Worm (Caenorhabditis elegans) whole organism, L2 larva: Measurements from ENCODE around the gene hlh-14.

Experiments
- C34F6.9 ChIP-seq: fragments of 150-350 bp; optimal IDR thresholded peaks from 2 replicates; lab custom pipeline; 2014; ENCODE audit warnings: missing biosample characterization, missing genetic modification characterization
- R02D3.7 ChIP-seq: fragments of 150-350 bp; optimal IDR thresholded peaks from 2 replicates; lab custom pipeline; 2014; ENCODE audit warnings: missing biosample characterization, missing genetic modification characterization
- Y55F3AM.14 ChIP-seq: fragments of 200-800 bp; sonication (Bioruptor generic); optimal IDR thresholded peaks from 2 replicates; lab custom pipeline; 2018; ENCODE audit warnings: mild to moderate bottlenecking, missing genetic modification characterization, missing compliant biosample characterization
- aly-2 ChIP-seq: fragments of 150-350 bp; optimal IDR thresholded peaks from 2 replicates; lab custom pipeline; 2014; ENCODE audit warnings: missing biosample characterization, missing genetic modification characterization
- blmp-1 ChIP-seq: sonication (generic microtip); optimal IDR thresholded peaks from 2 replicates; lab custom pipeline; 2017; ENCODE audit warnings: missing genetic modification characterization, mild to moderate bottlenecking, missing compliant biosample characterization, antibody characterized with exemption, moderate library complexity; ENCODE audit not compliant: insufficient read depth
- ceh-16 ChIP-seq: fragments of 150-350 bp; optimal IDR thresholded peaks from 2 replicates; lab custom pipeline; 2014; ENCODE audit warnings: missing biosample characterization, missing genetic modification characterization
- elt-1 ChIP-seq: fragments of 150-350 bp; optimal IDR thresholded peaks from 2 replicates; lab custom pipeline; 2014; ENCODE audit warnings: missing biosample characterization, missing genetic modification characterization
- elt-3 ChIP-seq: sonication (generic microtip); optimal IDR thresholded peaks from 2 replicates; lab custom pipeline; 2017; ENCODE audit warnings: missing biosample characterization, missing genetic modification characterization
- fos-1 ChIP-seq: fragments of 150-350 bp; optimal IDR thresholded peaks from 2 replicates; lab custom pipeline; 2014; ENCODE audit warnings: missing biosample characterization, missing genetic modification characterization
- gmeb-1 ChIP-seq: fragments of 150-350 bp; optimal IDR thresholded peaks from 2 replicates; lab custom pipeline; 2014; ENCODE audit warnings: missing biosample characterization, missing genetic modification characterization
- lin-11 ChIP-seq: fragments of 150-350 bp; sonication (generic microtip); optimal IDR thresholded peaks from 2 replicates; lab custom pipeline; 2014; ENCODE audit warnings: missing biosample characterization, missing genetic modification characterization, inconsistent platforms, mixed read lengths
- lin-13 ChIP-seq: fragments of 150-350 bp; optimal IDR thresholded peaks from 2 replicates; lab custom pipeline; 2014; ENCODE audit warnings: missing biosample characterization, missing genetic modification reagents, missing genetic modification characterization
- lsy-2 ChIP-seq, 2 experiments: fragments of 150-350 bp in 1 of 2; sonication (generic microtip) in 1 of 2; optimal IDR thresholded peaks; 2 replicates each; lab custom pipeline; 2014 to 2017; ENCODE audit warnings: missing biosample characterization in 2 of 2, missing genetic modification characterization in 2 of 2
- mab-5 ChIP-seq: fragments of 150-350 bp; optimal IDR thresholded peaks from 2 replicates; lab custom pipeline; 2014; ENCODE audit warnings: missing biosample characterization, missing genetic modification characterization
- mbf-1 ChIP-seq: sonication (generic microtip); optimal IDR thresholded peaks from 2 replicates; lab custom pipeline; 2017; ENCODE audit warnings: missing biosample characterization, missing genetic modification characterization
- nhr-10 ChIP-seq: sonication (generic microtip); optimal IDR thresholded peaks from 2 replicates; lab custom pipeline; 2017; ENCODE audit warnings: missing biosample characterization, missing genetic modification characterization
- nhr-11 ChIP-seq: fragments of 150-350 bp; optimal IDR thresholded peaks from 2 replicates; lab custom pipeline; 2014; ENCODE audit warnings: missing biosample characterization, missing genetic modification characterization
- nhr-129 ChIP-seq: fragments of 150-350 bp; optimal IDR thresholded peaks from 2 replicates; lab custom pipeline; 2014; ENCODE audit warnings: missing biosample characterization, missing genetic modification characterization
- nhr-21 ChIP-seq: fragments of 150-350 bp; optimal IDR thresholded peaks from 2 replicates; lab custom pipeline; 2014; ENCODE audit warnings: missing biosample characterization, missing genetic modification characterization
- nhr-237 ChIP-seq: fragments of 150-350 bp; optimal IDR thresholded peaks from 2 replicates; lab custom pipeline; 2014; ENCODE audit warnings: missing biosample characterization, missing genetic modification characterization
- nhr-25 ChIP-seq: fragments of 150-350 bp; sonication (generic microtip); optimal IDR thresholded peaks from 3 replicates; lab custom pipeline; 2014; ENCODE audit warnings: missing biosample characterization, missing genetic modification characterization
- nhr-6 ChIP-seq: fragments of 150-350 bp; optimal IDR thresholded peaks from 2 replicates; lab custom pipeline; 2014; ENCODE audit warnings: missing biosample characterization, missing genetic modification characterization
- peb-1 ChIP-seq: fragments of 150-350 bp; optimal IDR thresholded peaks from 2 replicates; lab custom pipeline; 2014; ENCODE audit warnings: missing biosample characterization, missing genetic modification characterization
- sem-4 ChIP-seq: fragments of 150-350 bp; optimal IDR thresholded peaks from 2 replicates; lab custom pipeline; 2014; ENCODE audit warnings: missing biosample characterization, missing genetic modification reagents, missing genetic modification characterization
- skn-1 ChIP-seq: sonication (generic microtip); optimal IDR thresholded peaks from 2 replicates; lab custom pipeline; 2017; ENCODE audit warnings: missing biosample characterization, missing genetic modification characterization
- sma-3 ChIP-seq: sonication (generic microtip); optimal IDR thresholded peaks from 2 replicates; lab custom pipeline; 2016; ENCODE audit warnings: missing genetic modification reagents, missing genetic modification characterization, missing compliant biosample characterization
- unc-39 ChIP-seq: fragments of 150-350 bp; optimal IDR thresholded peaks from 2 replicates; lab custom pipeline; 2014; ENCODE audit warnings: missing biosample characterization, missing genetic modification characterization
- unc-55 ChIP-seq: fragments of 150-350 bp; sonication (generic microtip); optimal IDR thresholded peaks from 3 replicates; lab custom pipeline; 2014; ENCODE audit warnings: missing biosample characterization, missing genetic modification reagents, missing genetic modification characterization
- ztf-1 ChIP-seq: fragments of 200-800 bp; sonication (Bioruptor generic); conservative IDR thresholded peaks from 2 replicates; pipeline ENCODE4 v1.3.6; 2022; ENCODE audit warnings: missing genetic modification characterization, missing compliant biosample characterization
- ztf-11 ChIP-seq: sonication (generic microtip); optimal IDR thresholded peaks from 2 replicates; lab custom pipeline; 2017; ENCODE audit warnings: missing biosample characterization, missing genetic modification characterization

The hlh-14 gene

ce11 chrII:5714807-5715206 is 23.9 kb downstream of the hlh-14 start, which contains the start of the genes tiar-1 and lelo-4 (continued):
- TF ChIP-seq blmp-1 (tag; lab: Kevin White, UChicago) (no peak), lin-13 (GFP tag; lab: Kevin White, UChicago) (peak; percentile 52), elt-3 (no peak), nhr-237 (tag; lab: Kevin White, UChicago) (no peak), mab-5 (tag; lab: Kevin White, UChicago) (no peak)

ce11 chrII:5712126-5712525 is 26.6 kb downstream of the hlh-14 start:
- TF ChIP-seq lin-13 (GFP tag; lab: Kevin White, UChicago) (no peak), R02D3.7 (tag; lab: Kevin White, UChicago) (no peak), nhr-129 (tag; lab: Kevin White, UChicago) (no peak), nhr-21 (tag; lab: Kevin White, UChicago) (peak; percentile 14)

- TF ChIP-seq unc-55 (GFP tag; lab: Kevin White, UChicago) (no peak), gmeb-1 (tag; lab: Kevin White, UChicago) (no peak), elt-3 (no peak), ceh-16 (no peak), aly-2 (no peak), nhr-237 (tag; lab: Kevin White, UChicago) (no peak), elt-1 (tag; lab: Kevin White, UChicago) (no peak), unc-39 (tag; lab: Kevin White, UChicago) (no peak), ztf-11 (tag; lab: Kevin White, UChicago) (no peak), sma-3 (no peak), lin-11 (tag; lab: Kevin White, UChicago) (no peak), lin-13 (GFP tag; lab: Kevin White, UChicago) (no peak), peb-1 (tag; lab: Kevin White, UChicago) (no peak), nhr-11 (tag; lab: Kevin White, UChicago) (no peak), fos-1 (tag; lab: Kevin White, UChicago) (no peak), nhr-6 (no peak), R02D3.7 (tag; lab: Kevin White, UChicago) (no peak), skn-1 (tag; lab: Kevin White, UChicago) (no peak), ztf-1 (GFP tag; lab: Robert Waterston, UW) (no peak)
Measured at ce11 chrII:5710835-5711234, 27.9 kb downstream of the hlh-14 start.

- TF ChIP-seq unc-55 (GFP tag; lab: Kevin White, UChicago) = peak; percentile 28
- no peak for TF ChIP-seq nhr-10 (tag; lab: Kevin White, UChicago)
- peak; percentile 28 for TF ChIP-seq C34F6.9
- no peak for TF ChIP-seq gmeb-1 (tag; lab: Kevin White, UChicago)
- peak; percentile 38 for TF ChIP-seq sem-4 (tag; lab: Kevin White, UChicago)
- TF ChIP-seq lin-13 (GFP tag; lab: Kevin White, UChicago) = no peak
- peak in 1 of 2 experiments; percentile 19 for TF ChIP-seq lsy-2 (tag; optimal IDR thresholded peaks at IDR 0.05; lab: Kevin White, UChicago)
Measured at ce11 chrII:5708154-5708553, 30.5 kb downstream of the hlh-14 start.

- TF ChIP-seq skn-1 (tag; lab: Kevin White, UChicago) = no peak
- TF ChIP-seq nhr-237 (tag; lab: Kevin White, UChicago) = no peak
- TF ChIP-seq sem-4 (tag; lab: Kevin White, UChicago) = no peak
- TF ChIP-seq nhr-11 (tag; lab: Kevin White, UChicago) = no peak
- TF ChIP-seq lin-11 (tag; lab: Kevin White, UChicago) = no peak
- no peak for TF ChIP-seq nhr-129 (tag; lab: Kevin White, UChicago)
Measured at ce11 chrII:5707532-5707931, 31.2 kb downstream of the hlh-14 start, which contains the start of gene osta-2. Gene osta-2, plus strand, starts transcription at chrII:5707691.

ce11 chrII:5704479-5704878 is 34.2 kb downstream of the hlh-14 start:
- TF ChIP-seq sem-4 (tag; lab: Kevin White, UChicago) = peak; percentile 34
- no peak for TF ChIP-seq elt-3

ce11 chrII:5702611-5703192 is 36.0 kb downstream of the hlh-14 start:
- no peak for TF ChIP-seq unc-39 (tag; lab: Kevin White, UChicago)
- TF ChIP-seq Y55F3AM.14 = no peak
- no peak for TF ChIP-seq peb-1 (tag; lab: Kevin White, UChicago)
- TF ChIP-seq nhr-25 (tag; lab: Kevin White, UChicago) = peak; percentile 39
- TF ChIP-seq mbf-1 (tag; lab: Kevin White, UChicago) = no peak
